Fruit fly (Drosophila melanogaster) whole organism, prepupa: ENCODE measurements around the gene vap.

Experiments
- Blimp-1 ChIP-seq: fragments of 200-800 bp; sonication (Bioruptor generic); optimal IDR thresholded peaks from 3 replicates; lab custom pipeline; 2017; ENCODE audit warnings: missing biosample characterization, missing genetic modification characterization, mild to moderate bottlenecking, moderate library complexity, missing genetic modification reagents
- CG10631 ChIP-seq: fragments of 200-800 bp; sonication (Bioruptor generic); optimal IDR thresholded peaks from 2 replicates; lab custom pipeline; 2016; ENCODE audit warnings: missing biosample characterization, missing genetic modification characterization
- CG10669 ChIP-seq: fragments of 200-800 bp; sonication (Bioruptor generic); optimal IDR thresholded peaks from 3 replicates; lab custom pipeline; 2018; ENCODE audit warnings: missing biosample characterization, mild to moderate bottlenecking, missing genetic modification characterization, moderate library complexity
- CG11294 ChIP-seq: fragments of 200-800 bp; sonication (Bioruptor generic); IDR thresholded peaks from 2 replicates; pipeline ENCODE4 v1.3.6; 2022; ENCODE audit warnings: missing biosample characterization, missing genetic modification characterization
- CG11902 ChIP-seq: fragments of 200-800 bp; sonication (Bioruptor generic); optimal IDR thresholded peaks from 3 replicates; lab custom pipeline; 2016; ENCODE audit warnings: missing biosample characterization, missing genetic modification characterization
- CG1621 ChIP-seq: fragments of 200-800 bp; sonication (Bioruptor generic); optimal IDR thresholded peaks from 3 replicates; lab custom pipeline; 2018; ENCODE audit warnings: missing biosample characterization, mild to moderate bottlenecking, missing genetic modification characterization
- CG16779 ChIP-seq: fragments of 200-800 bp; sonication (Bioruptor generic); optimal IDR thresholded peaks from 3 replicates; lab custom pipeline; 2017; ENCODE audit warnings: missing biosample characterization, mild to moderate bottlenecking, missing genetic modification characterization
- CG3032 ChIP-seq: fragments of 200-800 bp; optimal IDR thresholded peaks from 2 replicates; lab custom pipeline; 2019; ENCODE audit warnings: missing biosample characterization, mild to moderate bottlenecking, missing genetic modification characterization, moderate library complexity
- CG31627 ChIP-seq: fragments of 200-800 bp; sonication (Bioruptor generic); optimal IDR thresholded peaks from 3 replicates; lab custom pipeline; 2016; ENCODE audit warnings: missing biosample characterization, missing genetic modification characterization
- CG32006 ChIP-seq: fragments of 200-800 bp; sonication (Bioruptor generic); optimal IDR thresholded peaks from 3 replicates; lab custom pipeline; 2017; ENCODE audit warnings: missing biosample characterization, mild to moderate bottlenecking, missing genetic modification characterization
- CG3919 ChIP-seq: fragments of 200-800 bp; sonication (Bioruptor generic); optimal IDR thresholded peaks from 3 replicates; lab custom pipeline; 2016; ENCODE audit warnings: missing biosample characterization, missing genetic modification characterization
- CG4318 ChIP-seq: fragments of 200-800 bp; sonication (Bioruptor generic); optimal IDR thresholded peaks from 3 replicates; lab custom pipeline; 2017; ENCODE audit warnings: missing biosample characterization, mild to moderate bottlenecking, missing genetic modification characterization
- CG6163 ChIP-seq: fragments of 200-800 bp; sonication (Bioruptor generic); IDR thresholded peaks from 3 replicates; pipeline ENCODE4 v1.3.6; 2022; ENCODE audit warnings: missing biosample characterization, missing genetic modification characterization
- CG6276 ChIP-seq: fragments of 200-800 bp; sonication (Bioruptor generic); optimal IDR thresholded peaks from 2 replicates; lab custom pipeline; 2017; ENCODE audit warnings: missing biosample characterization, mild to moderate bottlenecking, missing genetic modification characterization
- CG6808 ChIP-seq: fragments of 200-800 bp; sonication (Bioruptor generic); optimal IDR thresholded peaks from 3 replicates; lab custom pipeline; 2017; ENCODE audit warnings: missing biosample characterization, missing genetic modification characterization, mild to moderate bottlenecking, moderate library complexity, missing genetic modification reagents
- CG6854 ChIP-seq: fragments of 200-800 bp; sonication (Bioruptor generic); optimal IDR thresholded peaks from 2 replicates; lab custom pipeline; 2017; ENCODE audit warnings: missing biosample characterization, mild to moderate bottlenecking, missing genetic modification characterization
- CG7368 ChIP-seq: fragments of 200-800 bp; sonication (Bioruptor generic); optimal IDR thresholded peaks from 3 replicates; lab custom pipeline; 2016; ENCODE audit warnings: missing biosample characterization, missing genetic modification characterization
- CG8632 ChIP-seq: fragments of 200-800 bp; sonication (Bioruptor generic); optimal IDR thresholded peaks from 3 replicates; lab custom pipeline; 2016; ENCODE audit warnings: missing biosample characterization, missing genetic modification characterization
- CG9139 ChIP-seq: fragments of 200-800 bp; sonication (Bioruptor generic); optimal IDR thresholded peaks from 3 replicates; lab custom pipeline; 2017; ENCODE audit warnings: missing biosample characterization, mild to moderate bottlenecking, missing genetic modification characterization
- Eip78C ChIP-seq: fragments of 200-800 bp; sonication (Bioruptor generic); peaks from one replicate; lab custom pipeline; 2016; ENCODE audit warnings: missing biosample characterization, missing genetic modification characterization
- Eip93F ChIP-seq: fragments of 200-800 bp; sonication (Bioruptor generic); optimal IDR thresholded peaks from 2 replicates; lab custom pipeline; 2016; ENCODE audit warnings: missing biosample characterization, mild to moderate bottlenecking, missing genetic modification characterization
- Ets21C ChIP-seq: fragments of 200-800 bp; sonication (Bioruptor generic); optimal IDR thresholded peaks from 3 replicates; lab custom pipeline; 2016; ENCODE audit warnings: missing biosample characterization, missing genetic modification characterization
- Ets96B ChIP-seq: fragments of 200-800 bp; optimal IDR thresholded peaks from 2 replicates; lab custom pipeline; 2019; ENCODE audit warnings: missing biosample characterization, mild to moderate bottlenecking, missing genetic modification characterization, moderate library complexity
- Hr38 ChIP-seq: sonication (Bioruptor generic); optimal IDR thresholded peaks from 2 replicates; lab custom pipeline; 2016; ENCODE audit warnings: missing biosample characterization, missing genetic modification characterization
- Hr39 ChIP-seq: fragments of 200-800 bp; sonication (Bioruptor generic); optimal IDR thresholded peaks from 2 replicates; lab custom pipeline; 2016; ENCODE audit warnings: missing biosample characterization, missing genetic modification characterization
- Met ChIP-seq: fragments of 200-800 bp; sonication (Bioruptor generic); optimal IDR thresholded peaks from 3 replicates; lab custom pipeline; 2016; ENCODE audit warnings: missing biosample characterization, missing genetic modification characterization
- OdsH ChIP-seq: fragments of 200-800 bp; sonication (Bioruptor generic); optimal IDR thresholded peaks from 3 replicates; lab custom pipeline; 2016; ENCODE audit warnings: missing biosample characterization, missing genetic modification characterization
- Smox ChIP-seq: fragments of 200-800 bp; sonication (Bioruptor generic); optimal IDR thresholded peaks from 3 replicates; lab custom pipeline; 2016; ENCODE audit warnings: missing biosample characterization, missing genetic modification characterization
- Sox102F ChIP-seq: fragments of 200-800 bp; sonication (Bioruptor generic); optimal IDR thresholded peaks from 2 replicates; lab custom pipeline; 2016; ENCODE audit warnings: missing biosample characterization, mild to moderate bottlenecking, missing genetic modification characterization
- Sox14 ChIP-seq: fragments of 200-800 bp; sonication (Bioruptor generic); optimal IDR thresholded peaks from 3 replicates; lab custom pipeline; 2016; ENCODE audit warnings: missing biosample characterization, missing genetic modification characterization
- Sox15 ChIP-seq: fragments of 200-800 bp; sonication (Bioruptor generic); optimal IDR thresholded peaks from 3 replicates; lab custom pipeline; 2016; ENCODE audit warnings: missing biosample characterization, missing genetic modification characterization
- dac ChIP-seq: fragments of 200-800 bp; sonication (Bioruptor generic); optimal IDR thresholded peaks from 2 replicates; lab custom pipeline; 2017; ENCODE audit warnings: missing biosample characterization, mild to moderate bottlenecking, missing genetic modification characterization
- dsx ChIP-seq: fragments of 200-800 bp; optimal IDR thresholded peaks from 3 replicates; lab custom pipeline; 2019; ENCODE audit warnings: missing biosample characterization, mild to moderate bottlenecking, missing genetic modification characterization, moderate library complexity; ENCODE audit not compliant: poor library complexity, severe bottlenecking
- eg ChIP-seq: fragments of 200-800 bp; sonication (Bioruptor generic); IDR thresholded peaks from 3 replicates; pipeline ENCODE4 v1.3.6; 2022; ENCODE audit warnings: missing biosample characterization, missing genetic modification characterization
- esn ChIP-seq: fragments of 200-800 bp; sonication (Bioruptor generic); optimal IDR thresholded peaks from 2 replicates; lab custom pipeline; 2016; ENCODE audit warnings: missing biosample characterization, mild to moderate bottlenecking, missing genetic modification characterization, moderate library complexity
- fd59A ChIP-seq: fragments of 200-800 bp; sonication (Bioruptor generic); optimal IDR thresholded peaks from 2 replicates; lab custom pipeline; 2017; ENCODE audit warnings: missing biosample characterization, mild to moderate bottlenecking, missing genetic modification characterization, missing genetic modification reagents
- fd85E ChIP-seq: fragments of 200-800 bp; sonication (Bioruptor generic); optimal IDR thresholded peaks from 3 replicates; lab custom pipeline; 2016; ENCODE audit warnings: missing biosample characterization, missing genetic modification characterization
- fkh ChIP-seq: fragments of 200-800 bp; sonication (Bioruptor generic); optimal IDR thresholded peaks from 3 replicates; lab custom pipeline; 2017; ENCODE audit warnings: missing biosample characterization, mild to moderate bottlenecking, missing genetic modification characterization, moderate library complexity
- lz ChIP-seq: fragments of 200-800 bp; sonication (Bioruptor generic); optimal IDR thresholded peaks from 3 replicates; lab custom pipeline; 2016; ENCODE audit warnings: missing biosample characterization, missing genetic modification characterization
- pdm3 ChIP-seq: fragments of 200-800 bp; sonication (Bioruptor generic); optimal IDR thresholded peaks from 3 replicates; lab custom pipeline; 2016; ENCODE audit warnings: missing biosample characterization, missing genetic modification characterization
- salr ChIP-seq, 2 experiments: fragments of 200-800 bp; sonication (Bioruptor generic); optimal IDR thresholded peaks; 3 replicates each; lab custom pipeline; 2016 to 2018; ENCODE audit warnings: missing biosample characterization in 2 of 2, missing genetic modification characterization in 2 of 2, mild to moderate bottlenecking in 1 of 2
- spab ChIP-seq: fragments of 200-800 bp; sonication (Bioruptor generic); optimal IDR thresholded peaks from 2 replicates; lab custom pipeline; 2017; ENCODE audit warnings: missing biosample characterization, mild to moderate bottlenecking, missing genetic modification characterization, missing genetic modification reagents
- svp ChIP-seq: fragments of 200-800 bp; sonication (Bioruptor generic); peaks from one replicate; lab custom pipeline; 2016; ENCODE audit warnings: missing biosample characterization, missing genetic modification characterization
- topi ChIP-seq: fragments of 200-800 bp; sonication (Bioruptor generic); optimal IDR thresholded peaks from 3 replicates; lab custom pipeline; 2016; ENCODE audit warnings: missing biosample characterization, missing genetic modification characterization
- vri ChIP-seq: fragments of 200-800 bp; sonication (Bioruptor generic); optimal IDR thresholded peaks from 3 replicates; lab custom pipeline; 2016; ENCODE audit warnings: missing biosample characterization, mild to moderate bottlenecking, missing genetic modification characterization

vap gene

DNA sequence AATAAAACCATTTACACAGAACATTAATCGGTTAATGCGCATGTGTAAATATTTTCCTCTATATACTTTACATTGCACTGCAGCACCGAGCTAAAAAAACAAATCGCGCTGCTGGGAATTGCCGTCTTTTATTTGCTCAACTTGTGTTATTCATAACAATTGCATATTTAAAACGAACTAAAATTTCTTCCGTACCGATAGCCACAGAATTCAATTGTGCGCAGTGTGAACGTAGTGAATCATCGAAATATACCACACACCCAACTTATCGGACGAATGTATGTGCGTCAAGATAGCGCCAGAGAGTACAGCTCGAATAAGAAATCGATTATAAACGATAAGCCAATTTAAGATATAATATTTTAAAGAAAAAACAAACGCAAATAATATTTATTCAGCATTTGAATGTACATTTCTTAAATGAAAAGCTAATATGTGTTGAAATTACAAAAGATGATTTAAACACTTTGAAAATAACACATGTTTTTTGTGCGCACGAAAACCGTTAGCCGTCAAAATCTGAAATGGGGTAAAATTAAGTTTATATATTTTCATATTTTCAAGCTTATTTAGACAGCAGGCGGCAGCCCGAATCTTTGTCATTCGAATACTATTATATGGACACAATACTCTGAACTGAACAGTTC lies at the start of gene vap, which contains the start of gene CG12698:
vap (minus strand) TSS at position 262 of the 647 bp plus-strand sequence.
CG12698 (plus strand) TSS at position 597 of the 647 bp plus-strand sequence.
- TF ChIP-seq CG1621 (tag; lab: Kevin White, UChicago) (no peak), Hr39 (GFP tag; lab: Kevin White, UChicago) (no peak), CG4318 (GFP tag; lab: Kevin White, UChicago) (no peak), Sox102F (GFP tag; lab: Kevin White, UChicago) (no peak), CG6854 (GFP tag; lab: Kevin White, UChicago) (no peak), lz (GFP tag; lab: Kevin White, UChicago) (peak; percentile 8), Sox15 (GFP tag; lab: Kevin White, UChicago) (no peak), CG6276 (no peak), Sox14 (GFP tag; lab: Kevin White, UChicago) (peak; percentile 10), fd85E (GFP tag; lab: Kevin White, UChicago) (no peak), CG9139 (GFP tag; lab: Kevin White, UChicago) (no peak), CG10669 (GFP tag; lab: Kevin White, UChicago) (no peak), fd59A (no peak), dsx (GFP tag; lab: Kevin White, UChicago) (no peak), Smox (no peak), topi (peak; percentile 6), CG11294 (GFP tag; lab: Robert Waterston, UW) (no peak), CG31627 (GFP tag; lab: Kevin White, UChicago) (no peak), esn (GFP tag; lab: Kevin White, UChicago) (peak; percentile 12), Eip93F (GFP tag; lab: Kevin White, UChicago) (no peak), Ets96B (tag; lab: Kevin White, UChicago) (no peak), dac (GFP tag; lab: Kevin White, UChicago) (no peak), svp (peak; percentile 47), Eip78C (GFP tag; lab: Kevin White, UChicago) (peak; percentile 76), CG7368 (GFP tag; lab: Kevin White, UChicago) (no peak), CG16779 (tag; lab: Kevin White, UChicago) (no peak), pdm3 (GFP tag; lab: Kevin White, UChicago) (no peak), Hr38 (GFP tag; lab: Kevin White, UChicago) (no peak), Blimp-1 (GFP tag; lab: Kevin White, UChicago) (no peak), CG3919 (GFP tag; lab: Kevin White, UChicago) (no peak), fkh (no peak), Ets21C (GFP tag; lab: Kevin White, UChicago) (no peak), CG6163 (no peak), salr (GFP tag; optimal IDR thresholded peaks at IDR 0.05; lab: Kevin White, UChicago) (no peak), CG11902 (GFP tag; lab: Kevin White, UChicago) (no peak), vri (GFP tag; lab: Kevin White, UChicago) (no peak), CG10631 (GFP tag; lab: Kevin White, UChicago) (no peak), CG32006 (GFP tag; lab: Kevin White, UChicago) (no peak), CG3032 (tag; lab: Kevin White, UChicago) (no peak), OdsH (GFP tag; lab: Kevin White, UChicago) (no peak), spab (GFP tag; lab: Kevin White, UChicago) (no peak), Met (GFP tag; lab: Kevin White, UChicago) (no peak), eg (GFP tag; lab: Robert Waterston, UW) (no peak), CG6808 (GFP tag; lab: Kevin White, UChicago) (no peak), CG8632 (GFP tag; lab: Kevin White, UChicago) (no peak)
